Worm (Caenorhabditis elegans): ENCODE data around the gene rap-1.

rap-1 gene

DNA sequence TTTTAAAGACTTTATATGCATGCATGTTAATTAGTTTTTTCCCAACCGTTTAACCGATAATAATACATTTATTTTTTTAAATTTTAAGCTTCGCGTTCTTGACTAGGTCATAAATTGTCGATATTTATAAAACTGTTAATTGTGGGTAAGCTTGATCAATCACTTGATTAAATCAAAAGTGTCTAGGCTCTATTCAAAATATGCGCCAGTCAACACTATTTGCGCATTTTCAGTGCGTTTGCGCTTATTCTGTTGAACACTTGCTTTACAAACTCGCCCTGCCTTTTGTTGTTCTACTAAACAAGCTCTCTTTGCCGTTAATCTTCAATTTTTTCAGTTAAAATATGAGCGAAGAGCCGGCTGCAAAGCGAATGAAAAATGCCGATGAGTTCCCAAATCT lies 27.6 kb downstream of the rap-1 start, which contains the start of gene spr-2 (continued):
- TF ChIP-seq ceh-8 (GFP tag; optimal IDR thresholded peaks at IDR 0.05) = peak; percentile 68
- peak; percentile 81 for TF ChIP-seq lin-14 (GFP tag; optimal IDR thresholded peaks at IDR 0.05)
- TF ChIP-seq unc-130 (tag; optimal IDR thresholded peaks at IDR 0.05) = peak; percentile 37
- TF ChIP-seq mef-2 (tag; optimal IDR thresholded peaks at IDR 0.05) = peak; percentile 5
- TF ChIP-seq F16B12.6 (tag; optimal IDR thresholded peaks at IDR 0.05) = peak; percentile 52
- no peak for TF ChIP-seq tlp-1 (tag; optimal IDR thresholded peaks at IDR 0.05)
- TF ChIP-seq mab-9 (GFP tag; IDR thresholded peaks at IDR 0.05) = no peak
- TF ChIP-seq pqm-1 (tag; optimal IDR thresholded peaks at IDR 0.05) = no peak
- TF ChIP-seq sptf-1 (tag; optimal IDR thresholded peaks at IDR 0.05) = no peak
- peak; percentile 75 for TF ChIP-seq dsc-1 (tag; optimal IDR thresholded peaks at IDR 0.05)
- no peak for TF ChIP-seq efl-3 (GFP tag; optimal IDR thresholded peaks at IDR 0.05)
- peak; percentile 75 for TF ChIP-seq lin-39 (tag; optimal IDR thresholded peaks at IDR 0.05)
- no peak for TF ChIP-seq nhr-12 (tag; optimal IDR thresholded peaks at IDR 0.05)
- peak in 1 of 2 experiments; percentile 3 for TF ChIP-seq ztf-11 (tag; optimal IDR thresholded peaks at IDR 0.05)
- peak; percentile 84 for TF ChIP-seq rnt-1 (tag; optimal IDR thresholded peaks at IDR 0.05)
- TF ChIP-seq vab-15 (tag; optimal IDR thresholded peaks at IDR 0.05) = no peak
- peak; percentile 81 for TF ChIP-seq nhr-20 (tag; optimal IDR thresholded peaks at IDR 0.05)
- peak; percentile 19 for TF ChIP-seq nhr-77 (tag; optimal IDR thresholded peaks at IDR 0.05)
- peak; percentile 39 for TF ChIP-seq egl-13 (tag; optimal IDR thresholded peaks at IDR 0.05)
- no peak for TF ChIP-seq fkh-4 (tag; optimal IDR thresholded peaks at IDR 0.05; ENCODE audit: borderline replicate concordance)
- peak; percentile 55 for TF ChIP-seq fos-1 (tag; optimal IDR thresholded peaks at IDR 0.05)
- peak; percentile 79 for TF ChIP-seq nhr-90 (tag; optimal IDR thresholded peaks at IDR 0.05; ENCODE audit: poor library complexity)
- TF ChIP-seq snpc-4 (tag; optimal IDR thresholded peaks at IDR 0.05) = peak; percentile 66
- peak; percentile 59 for TF ChIP-seq unc-86 (tag; optimal IDR thresholded peaks at IDR 0.05)
- TF ChIP-seq fkh-8 (tag; optimal IDR thresholded peaks at IDR 0.05) = peak; percentile 50
- TF ChIP-seq tbx-2 (tag; optimal IDR thresholded peaks at IDR 0.05) = peak; percentile 78
- TF ChIP-seq lin-15B (tag; optimal IDR thresholded peaks at IDR 0.05) = peak; percentile 65
- peak; percentile 4 for TF ChIP-seq sox-4 (tag; optimal IDR thresholded peaks at IDR 0.05)
- TF ChIP-seq C04F5.9 (tag; optimal IDR thresholded peaks at IDR 0.05) = peak; percentile 14
- TF ChIP-seq ztf-4 (tag; optimal IDR thresholded peaks at IDR 0.05) = peak; percentile 54
- TF ChIP-seq efl-1 (optimal IDR thresholded peaks at IDR 0.05) = peak; percentile 81 to 89
- TF ChIP-seq efl-1 (GFP tag; optimal IDR thresholded peaks at IDR 0.05 in 1 of 2) = peak; percentile 86 to 99
- TF ChIP-seq hpl-2 (GFP tag; optimal IDR thresholded peaks at IDR 0.05) = no peak
- peak; percentile 52 for TF ChIP-seq skn-1 (tag; optimal IDR thresholded peaks at IDR 0.05)
- TF ChIP-seq ceh-82 (tag; optimal IDR thresholded peaks at IDR 0.05) = peak; percentile 21 to 65 (median 54)
- no peak for TF ChIP-seq ets-5 (GFP tag; IDR thresholded peaks at IDR 0.05)
- no peak for TF ChIP-seq egl-27 (tag; optimal IDR thresholded peaks at IDR 0.05)
- no peak for TF ChIP-seq unc-30 (tag; optimal IDR thresholded peaks at IDR 0.05)
- TF ChIP-seq lin-13 (GFP tag; optimal IDR thresholded peaks at IDR 0.05) = peak; percentile 42
- TF ChIP-seq unc-62 (GFP tag; optimal IDR thresholded peaks at IDR 0.05) = no peak
- TF ChIP-seq swsn-7 (tag; optimal IDR thresholded peaks at IDR 0.05) = peak; percentile 81
- no peak for TF ChIP-seq hlh-4 (tag; optimal IDR thresholded peaks at IDR 0.05)
- TF ChIP-seq alr-1 (tag; optimal IDR thresholded peaks at IDR 0.05; ENCODE audit: borderline replicate concordance) = no peak
- no peak for TF ChIP-seq lir-3 (tag; optimal IDR thresholded peaks at IDR 0.05; ENCODE audit: poor library complexity)
- peak; percentile 59 for TF ChIP-seq irx-1 (tag; optimal IDR thresholded peaks at IDR 0.05)
- TF ChIP-seq nhr-28 (tag; optimal IDR thresholded peaks at IDR 0.05) = no peak
- TF ChIP-seq nhr-76 (tag; optimal IDR thresholded peaks at IDR 0.05) = no peak
- no peak for TF ChIP-seq nhr-84 (tag; optimal IDR thresholded peaks at IDR 0.05)
- peak; percentile 42; the same call in 1 of the 2 replicates for TF ChIP-seq isw-1 (GFP tag; IDR thresholded peaks at IDR 0.05)
- peak; percentile 64 for TF ChIP-seq blmp-1 (tag; optimal IDR thresholded peaks at IDR 0.05)
- TF ChIP-seq mdl-1 (tag; optimal IDR thresholded peaks at IDR 0.05) = peak in 1 of 2 experiments; percentile 48
- no peak for TF ChIP-seq C34B4.2 (tag; optimal IDR thresholded peaks at IDR 0.05)
- TF ChIP-seq elt-2 (tag; optimal IDR thresholded peaks at IDR 0.05) = peak; percentile 8
- peak; percentile 76 for TF ChIP-seq nhr-85 (tag)

Data from whole organism, L1 larva.